Worm (Caenorhabditis elegans): ENCODE measurements around the gene F53F1.3.

Gene F53F1.3

DNA sequence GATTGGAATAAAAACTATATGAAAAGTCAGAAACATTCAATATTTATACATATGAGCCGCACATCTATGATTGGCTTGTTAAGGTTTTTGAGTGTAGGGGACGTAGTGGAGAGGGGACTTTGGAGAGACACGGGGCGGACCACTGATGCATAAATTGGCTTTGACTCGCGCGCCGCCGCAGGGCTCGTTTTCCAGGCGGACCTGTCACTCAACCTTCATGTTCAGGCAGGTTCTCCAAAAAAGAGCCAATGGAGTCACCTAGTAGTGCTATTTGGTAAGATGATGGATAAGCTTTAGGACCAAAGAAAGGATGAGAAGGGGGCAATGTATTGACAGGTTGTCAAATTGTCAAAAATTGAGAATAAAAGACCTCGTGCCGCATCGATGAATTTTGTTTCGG lies 13.1 kb upstream of the F53F1.3 start:
- TF ChIP-seq tbx-9 (tag; optimal IDR thresholded peaks at IDR 0.05; ENCODE audit: borderline replicate concordance) (no peak), pbrm-1 (GFP tag; IDR thresholded peaks at IDR 0.05) (0 out of 2 replicates have a peak, but pooled peaks have one; percentile 29)

DNA sequence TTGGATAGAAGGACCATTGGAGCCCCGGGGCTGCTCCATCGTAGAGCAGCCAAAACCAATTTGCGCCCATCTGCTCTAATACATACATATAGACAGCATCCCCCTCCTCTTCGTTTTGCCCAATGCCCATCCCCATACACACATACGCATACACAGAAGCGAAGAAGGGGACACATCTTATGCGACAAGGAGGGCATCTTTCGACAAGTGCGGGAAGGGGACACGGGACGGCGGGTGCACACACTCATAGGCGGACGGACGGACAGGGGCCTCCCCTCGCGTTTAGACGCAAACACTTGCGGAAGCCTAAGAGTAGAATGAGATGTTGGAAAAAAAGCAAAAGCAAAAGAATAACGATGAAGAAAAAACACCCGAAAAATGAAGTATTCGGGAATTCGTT lies 11.6 kb upstream of the F53F1.3 start:
- TF ChIP-seq ztf-6 (GFP tag; IDR thresholded peaks at IDR 0.05) (no peak), aptf-3 (GFP tag; IDR thresholded peaks at IDR 0.05) (no peak), nhr-80 (tag; optimal IDR thresholded peaks at IDR 0.05) (no peak), Y67H2A.10 (GFP tag; conservative IDR thresholded peaks at IDR 0.05) (no peak), let-607 (tag; optimal IDR thresholded peaks at IDR 0.05) (no peak), dpl-1 (GFP tag; optimal IDR thresholded peaks at IDR 0.05) (no peak), Y53G8AR.9 (GFP tag; conservative IDR thresholded peaks at IDR 0.05) (no peak), F57C9.4 (tag; optimal IDR thresholded peaks at IDR 0.05) (no peak), attf-6 (GFP tag; IDR thresholded peaks at IDR 0.05) (no peak), mxl-1 (tag; optimal IDR thresholded peaks at IDR 0.05) (no peak), tbp1 (GFP tag; optimal IDR thresholded peaks at IDR 0.05) (no peak), snpc-1.1 (tag; optimal IDR thresholded peaks at IDR 0.05; ENCODE audit: insufficient read depth) (no peak), Y95B8A.8 (GFP tag; IDR thresholded peaks at IDR 0.05) (no peak), ceh-79 (tag; optimal IDR thresholded peaks at IDR 0.05) (peak; percentile 8), chd-7 (tag; optimal IDR thresholded peaks at IDR 0.05) (no peak), F52B5.7 (tag; optimal IDR thresholded peaks at IDR 0.05) (no peak), rcor-1 (GFP tag; IDR thresholded peaks at IDR 0.05) (0 out of 2 replicates have a peak, but pooled peaks have one; percentile 16), ceh-27 (GFP tag; optimal IDR thresholded peaks at IDR 0.05) (peak; percentile 80), zfh-2 (GFP tag; conservative IDR thresholded peaks at IDR 0.05) (peak; percentile 67), somi-1 (GFP tag; optimal IDR thresholded peaks at IDR 0.05) (peak; percentile 59)

DNA sequence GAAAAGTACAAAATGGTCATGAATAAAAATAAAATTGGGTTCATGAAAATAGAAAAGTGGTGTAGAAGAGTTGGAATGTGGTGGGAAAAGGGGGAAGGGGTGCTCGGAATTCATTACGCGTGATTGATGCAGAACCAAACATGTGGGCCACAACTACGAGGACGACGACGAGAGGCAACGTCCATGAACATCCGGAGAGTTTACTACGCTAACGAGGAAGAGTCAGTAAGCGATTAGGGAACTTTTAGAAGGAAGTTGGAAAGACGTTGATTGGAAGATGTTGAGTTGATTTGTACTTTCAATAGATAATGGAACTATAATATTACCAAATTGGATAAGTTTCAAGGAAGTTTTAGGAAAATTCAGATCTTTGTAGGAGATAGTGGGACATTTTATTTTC lies 6.4 kb upstream of the F53F1.3 start:
- TF ChIP-seq F49E8.2 (tag; optimal IDR thresholded peaks at IDR 0.05; ENCODE audit: insufficient read depth) (no peak), snpc-4 (GFP tag; optimal IDR thresholded peaks at IDR 0.05) (no peak), snpc-4 (tag; optimal IDR thresholded peaks at IDR 0.05) (no peak), F55B11.4 (tag; optimal IDR thresholded peaks at IDR 0.05; ENCODE audit: borderline replicate concordance, insufficient read depth) (no peak), mel-28 (tag; optimal IDR thresholded peaks at IDR 0.05; ENCODE audit: borderline replicate concordance) (no peak), ceh-91 (GFP tag; IDR thresholded peaks at IDR 0.05) (no peak), sdz-38 (tag; optimal IDR thresholded peaks at IDR 0.05) (no peak), ceh-27 (GFP tag; optimal IDR thresholded peaks at IDR 0.05) (no peak)

DNA sequence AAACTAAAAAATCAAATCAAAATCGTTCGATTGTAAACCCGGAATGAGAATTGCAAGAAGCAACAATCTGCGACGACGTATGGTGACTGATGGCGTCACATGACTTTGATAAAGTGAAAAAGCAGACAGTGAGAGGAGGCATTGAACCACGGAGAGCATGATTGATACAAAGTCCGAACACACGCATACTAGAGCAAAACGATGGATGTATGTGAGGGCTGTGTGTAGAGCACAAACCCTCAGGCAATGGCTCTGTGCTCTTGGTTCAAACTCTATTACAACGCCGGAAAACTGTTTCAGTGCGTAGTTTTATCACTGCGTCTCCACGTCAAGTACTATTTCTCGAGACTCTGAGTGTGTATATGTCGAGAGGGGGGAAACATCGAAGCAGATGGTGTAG lies 5.5 kb upstream of the F53F1.3 start:
- TF ChIP-seq somi-1 (GFP tag; optimal IDR thresholded peaks at IDR 0.05): peak; percentile 24
- no peak for TF ChIP-seq F57C9.4 (tag; optimal IDR thresholded peaks at IDR 0.05)

DNA sequence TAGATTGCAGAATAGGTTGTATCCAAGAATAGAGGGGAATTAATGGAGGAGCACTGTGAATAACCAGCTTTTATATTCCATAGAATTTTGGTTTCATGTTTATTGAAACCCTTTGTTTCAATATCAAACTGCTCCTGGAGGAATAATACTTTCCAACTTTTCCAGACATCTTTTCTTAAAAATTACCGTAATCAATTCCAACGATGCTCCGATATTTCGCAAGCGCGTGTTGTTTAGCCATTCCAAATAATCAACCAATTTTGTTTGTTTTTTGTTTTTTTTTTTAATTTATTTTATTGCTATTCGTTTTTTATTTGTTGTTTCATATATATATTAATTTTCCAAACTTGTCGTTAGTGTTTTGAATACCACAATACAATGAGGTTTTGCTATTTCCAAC lies 2.0 kb upstream of the F53F1.3 start, which contains the start of gene cutl-1:
Gene cutl-1 (minus strand): TSS at position 83 of the 400 bp plus-strand sequence.
- TF ChIP-seq madf-8 (GFP tag; conservative IDR thresholded peaks at IDR 0.05) (peak; percentile 60), aptf-2 (GFP tag; conservative IDR thresholded peaks at IDR 0.05) (no peak), madf-6 (GFP tag; IDR thresholded peaks at IDR 0.05) (peak; percentile 73), attf-3 (GFP tag; conservative IDR thresholded peaks at IDR 0.05) (peak; percentile 89), lsl-1 (GFP tag; optimal IDR thresholded peaks at IDR 0.05) (peak; percentile 49)

Data from whole organism, young adult.